Worm (Caenorhabditis elegans): ENCODE measurements around the gene adh-5.
"Not testable (repeated sequence)": the region's sequence is repeated elsewhere in the genome, so short reads cannot be mapped to it uniquely, and the experiment has no call there.

The adh-5 gene

DNA sequence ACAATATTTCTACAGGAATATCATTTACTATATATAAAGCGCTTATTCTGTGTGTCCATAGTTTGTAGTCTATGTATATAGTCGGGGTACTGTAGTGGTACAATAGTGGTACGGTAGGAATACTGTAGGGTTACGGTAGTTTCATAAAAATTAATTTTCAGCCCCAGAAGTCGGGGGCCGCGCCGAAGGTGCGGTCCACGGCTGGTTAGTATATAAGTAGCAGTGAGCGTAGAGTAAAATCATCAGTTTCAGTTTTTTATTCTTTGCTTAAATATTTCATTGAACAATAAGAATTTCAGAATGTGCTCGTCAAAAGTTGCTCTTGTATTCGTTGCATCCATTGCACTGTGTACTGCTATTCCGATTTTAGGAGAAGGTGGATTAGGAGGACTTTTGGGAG, 20.7 kb upstream of the adh-5 start, which contains the start of gene srlf-22:
srlf-22 (plus strand) TSS at position 301 of the 400 bp plus-strand sequence.
- TF ChIP-seq nhr-80 (tag; optimal IDR thresholded peaks at IDR 0.05); lsy-27 (tag; optimal IDR thresholded peaks at IDR 0.05; ENCODE audit: borderline replicate concordance, insufficient read depth); ceh-27 (GFP tag; optimal IDR thresholded peaks at IDR 0.05): not testable (repeated sequence)

DNA sequence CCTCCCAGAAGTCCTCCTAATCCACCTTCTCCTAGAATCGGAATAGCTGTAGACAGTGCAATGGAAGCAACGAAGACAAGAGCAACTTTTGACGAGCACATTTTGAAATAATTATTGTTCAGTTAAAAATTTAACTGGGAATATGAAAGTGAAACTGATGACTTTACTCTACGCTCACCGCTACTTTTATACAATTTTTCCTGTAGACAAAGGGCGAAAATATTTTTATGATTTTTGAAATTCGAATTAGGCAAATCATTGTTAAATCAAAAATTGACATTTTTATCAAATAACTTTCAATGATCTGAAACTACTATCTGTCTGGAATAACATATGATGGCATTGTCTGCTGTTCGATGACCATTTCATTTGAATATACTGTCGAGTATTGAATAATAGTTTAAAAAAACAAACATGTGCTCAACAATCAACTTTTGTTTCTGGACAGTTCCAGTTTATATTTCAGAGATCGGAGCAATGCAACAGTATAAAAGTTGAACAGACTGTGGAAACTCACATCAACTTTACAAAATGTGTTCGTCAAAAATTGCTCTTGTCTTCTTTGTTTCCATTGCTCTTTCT, 18.0 kb upstream of the adh-5 start, which contains the start of the genes srlf-23 and srlf-20:
srlf-23 (minus strand) TSS at position 101 of the 582 bp plus-strand sequence.
srlf-20 (plus strand) TSS at position 532 of the 582 bp plus-strand sequence.
- no peak for TF ChIP-seq lir-1 (GFP tag; conservative IDR thresholded peaks at IDR 0.05)
- TF ChIP-seq rpc-1 (optimal IDR thresholded peaks at IDR 0.05), result no peak
- no peak for TF ChIP-seq rpc-1 (tag; optimal IDR thresholded peaks at IDR 0.05)
- TF ChIP-seq mxl-1 (tag; optimal IDR thresholded peaks at IDR 0.05), result no peak
- TF ChIP-seq atf-7 (tag; optimal IDR thresholded peaks at IDR 0.05), result no peak
- TF ChIP-seq die-1 (tag; optimal IDR thresholded peaks at IDR 0.05), result no peak
- TF ChIP-seq ztf-3 (GFP tag; optimal IDR thresholded peaks at IDR 0.05), result no peak

DNA sequence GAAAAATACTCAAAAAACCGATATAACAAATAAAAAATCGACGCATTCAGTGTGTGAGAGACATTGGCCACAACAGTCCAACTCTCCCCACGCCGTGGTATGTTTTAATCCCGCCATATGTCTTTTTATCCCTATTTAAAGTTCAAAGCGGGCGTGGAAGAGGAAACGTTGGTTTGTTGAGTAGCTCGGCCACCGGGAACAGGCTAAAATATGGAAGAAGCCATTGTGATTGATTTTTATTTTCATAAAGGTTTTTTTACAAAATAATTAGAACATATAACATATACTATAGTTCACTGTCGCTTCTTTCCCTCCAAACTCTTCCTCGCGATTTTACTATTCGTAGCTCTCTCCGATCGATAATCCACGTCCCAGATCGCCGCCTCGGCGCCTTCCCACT, 12.5 kb upstream of the adh-5 start, which contains the start of gene nas-32:
nas-32 (minus strand) TSS at position 101 of the 400 bp plus-strand sequence.
- no peak for TF ChIP-seq dox-1 (GFP tag; IDR thresholded peaks at IDR 0.05)
- TF ChIP-seq Y53F4B.3 (GFP tag; IDR thresholded peaks at IDR 0.05), result no peak
- no peak for TF ChIP-seq madf-6 (GFP tag; IDR thresholded peaks at IDR 0.05)
- no peak for TF ChIP-seq gei-17 (GFP tag; optimal IDR thresholded peaks at IDR 0.05)
- TF ChIP-seq F49E8.2 (tag; optimal IDR thresholded peaks at IDR 0.05; ENCODE audit: insufficient read depth), result no peak
- no peak for TF ChIP-seq somi-1 (GFP tag; optimal IDR thresholded peaks at IDR 0.05)
- TF ChIP-seq lag-1 (GFP tag; IDR thresholded peaks at IDR 0.05), result no peak
- no peak for TF ChIP-seq repo-1 (tag; optimal IDR thresholded peaks at IDR 0.05)
- TF ChIP-seq ceh-27 (GFP tag; optimal IDR thresholded peaks at IDR 0.05), result no peak
- no peak for TF ChIP-seq ztf-6 (GFP tag; IDR thresholded peaks at IDR 0.05)
- no peak for TF ChIP-seq F55B11.4 (tag; optimal IDR thresholded peaks at IDR 0.05; ENCODE audit: borderline replicate concordance, insufficient read depth)

DNA sequence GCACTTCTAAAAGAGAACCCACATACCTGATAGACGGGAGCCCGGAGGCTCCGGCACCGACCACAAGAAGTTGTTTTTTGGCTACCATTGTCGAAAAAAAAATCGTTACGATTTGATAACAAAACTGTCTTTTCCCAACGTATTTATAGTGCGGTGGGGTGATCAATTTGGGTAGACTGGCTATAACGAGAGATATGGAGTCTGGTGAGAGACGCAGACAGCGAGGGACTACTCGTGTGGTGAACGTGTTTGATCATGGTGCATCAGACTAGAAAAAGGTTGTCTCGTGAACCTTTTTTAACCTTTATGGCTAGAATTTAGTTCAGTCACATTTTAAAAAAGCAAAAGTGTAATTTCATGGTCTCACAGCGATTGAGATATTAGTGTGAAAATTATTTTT, 8.1 kb upstream of the adh-5 start, which contains the start of gene fmo-5:
fmo-5 (minus strand) TSS at position 206 of the 400 bp plus-strand sequence.
- peak; percentile 80 for TF ChIP-seq hmg-1.2 (GFP tag; IDR thresholded peaks at IDR 0.05)
- TF ChIP-seq bed-2 (GFP tag; IDR thresholded peaks at IDR 0.05), result no peak
- TF ChIP-seq F49E8.2 (tag; optimal IDR thresholded peaks at IDR 0.05; ENCODE audit: insufficient read depth), result no peak
- TF ChIP-seq athp-1 (tag; optimal IDR thresholded peaks at IDR 0.05), result no peak
- no peak for TF ChIP-seq cebp-1 (GFP tag; IDR thresholded peaks at IDR 0.05)
- peak; percentile 37 for TF ChIP-seq cebp-1 (tag; optimal IDR thresholded peaks at IDR 0.05)
- no peak for TF ChIP-seq ets-4 (GFP tag; optimal IDR thresholded peaks at IDR 0.05)
- TF ChIP-seq D2030.7 (GFP tag; IDR thresholded peaks at IDR 0.05), result no peak
- TF ChIP-seq madf-3 (GFP tag; IDR thresholded peaks at IDR 0.05), result 0 out of 2 replicates have a peak, but pooled peaks have one; percentile 14
- TF ChIP-seq mel-28 (tag; optimal IDR thresholded peaks at IDR 0.05; ENCODE audit: borderline replicate concordance), result no peak
- peak; percentile 31 for TF ChIP-seq ztf-26 (tag; optimal IDR thresholded peaks at IDR 0.05)
- no peak for TF ChIP-seq cebp-2 (GFP tag; IDR thresholded peaks at IDR 0.05)
- TF ChIP-seq mcd-1 (GFP tag; IDR thresholded peaks at IDR 0.05), result peak; percentile 58
- TF ChIP-seq efl-1 (GFP tag; optimal IDR thresholded peaks at IDR 0.05), result no peak
- no peak for TF ChIP-seq sea-2 (GFP tag; IDR thresholded peaks at IDR 0.05)
- TF ChIP-seq tbp1 (GFP tag; optimal IDR thresholded peaks at IDR 0.05), result peak; percentile 35
- no peak for TF ChIP-seq F55B11.4 (tag; optimal IDR thresholded peaks at IDR 0.05; ENCODE audit: borderline replicate concordance, insufficient read depth)
- no peak for TF ChIP-seq nfyb-1 (GFP tag; IDR thresholded peaks at IDR 0.05)
- TF ChIP-seq attf-5 (GFP tag; optimal IDR thresholded peaks at IDR 0.05), result peak; percentile 8
- no peak for TF ChIP-seq pbrm-1 (GFP tag; IDR thresholded peaks at IDR 0.05)
- TF ChIP-seq lin-26 (GFP tag; IDR thresholded peaks at IDR 0.05), result no peak
- no peak for TF ChIP-seq ztf-28 (GFP tag; IDR thresholded peaks at IDR 0.05)
- TF ChIP-seq attf-6 (GFP tag; IDR thresholded peaks at IDR 0.05), result no peak
- no peak for TF ChIP-seq B0035.1 (tag; optimal IDR thresholded peaks at IDR 0.05)
- TF ChIP-seq C06A6.2 (GFP tag; conservative IDR thresholded peaks at IDR 0.05), result 0 out of 2 replicates have a peak, but pooled peaks have one; percentile 28
- no peak for TF ChIP-seq attf-3 (GFP tag; conservative IDR thresholded peaks at IDR 0.05)

Measured in whole organism, young adult.